Worm (Caenorhabditis elegans) whole organism, midembryonic: ENCODE data around the gene Y50D4C.12.

Experiments used
- T22C8.4 ChIP-seq: fragments of 200-800 bp; sonication (Bioruptor generic); IDR thresholded peaks from 2 replicates; pipeline ENCODE4 v1.3.6; 2022; ENCODE audit warnings: missing genetic modification characterization, missing compliant biosample characterization
- cog-1 ChIP-seq: sonication (generic microtip); optimal IDR thresholded peaks from 2 replicates; lab custom pipeline; 2016; ENCODE audit warnings: missing genetic modification characterization, missing compliant biosample characterization
- flt-1 ChIP-seq: fragments of 200-800 bp; sonication (Bioruptor generic); IDR thresholded peaks from 2 replicates; pipeline ENCODE4 v1.3.6; 2022; ENCODE audit warnings: missing genetic modification characterization, missing compliant biosample characterization
- ref-1 ChIP-seq: fragments of 200-800 bp; sonication (Bioruptor generic); conservative IDR thresholded peaks from 2 replicates; pipeline ENCODE4 v1.3.6; 2022; ENCODE audit warnings: missing genetic modification reagents, missing genetic modification characterization, missing compliant biosample characterization
- tab-1 ChIP-seq: fragments of 200-800 bp; sonication (Bioruptor generic); IDR thresholded peaks from 2 replicates; pipeline ENCODE4 v1.3.6; 2022; ENCODE audit warnings: missing genetic modification characterization, missing compliant biosample characterization
- ztf-29 ChIP-seq: fragments of 200-800 bp; sonication (Bioruptor generic); IDR thresholded peaks from 2 replicates; pipeline ENCODE4 v1.3.6; 2022; ENCODE audit warnings: missing genetic modification reagents, missing genetic modification characterization, missing compliant biosample characterization

ce11 chrV:949084-949483 lies 33.3 kb upstream of the Y50D4C.12 start:
- TF ChIP-seq T22C8.4 (no peak), cog-1 (no peak), ztf-29 (no peak), ref-1 (GFP tag; lab: Robert Waterston, UW) (no peak), tab-1 (no peak), flt-1 (GFP tag; lab: Robert Waterston, UW) (no peak)
